Worm (Caenorhabditis elegans) whole organism, L4 larva: Measurements from ENCODE around the gene pgph-2.

Experiments
- D1046.2 ChIP-seq: fragments of 200-800 bp; sonication (Bioruptor generic); IDR thresholded peaks from 2 replicates; pipeline ENCODE4 v1.3.6; 2022; ENCODE audit warnings: missing genetic modification characterization, missing compliant biosample characterization
- F10B5.3 ChIP-seq: sonication (generic microtip); optimal IDR thresholded peaks from 2 replicates; lab custom pipeline; 2016; ENCODE audit warnings: mild to moderate bottlenecking, missing genetic modification characterization, missing compliant biosample characterization
- F49E8.2 ChIP-seq: sonication (generic microtip); optimal IDR thresholded peaks from 2 replicates; lab custom pipeline; 2016; ENCODE audit warnings: missing compliant biosample characterization, mild to moderate bottlenecking, missing genetic modification characterization, borderline replicate concordance
- T20F7.1 ChIP-seq: fragments of 200-800 bp; sonication (Bioruptor generic); optimal IDR thresholded peaks from 2 replicates; lab custom pipeline; 2018; ENCODE audit warnings: mild to moderate bottlenecking, missing genetic modification characterization, missing compliant biosample characterization
- T26A8.4 ChIP-seq: fragments of 200-800 bp; sonication (Bioruptor generic); IDR thresholded peaks from 2 replicates; pipeline ENCODE4 v1.3.6; 2022; ENCODE audit warnings: missing genetic modification characterization, missing compliant biosample characterization
- ZK337.2 ChIP-seq: fragments of 200-800 bp; sonication (Bioruptor generic); IDR thresholded peaks from 2 replicates; pipeline ENCODE4 v1.3.6; 2022; ENCODE audit warnings: missing genetic modification reagents, missing genetic modification characterization, missing compliant biosample characterization
- aha-1 ChIP-seq: fragments of 150-350 bp; peaks from one replicate; lab custom pipeline; 2014; ENCODE audit warnings: missing biosample characterization, missing genetic modification characterization
- ama-1 ChIP-seq: fragments of 150-350 bp; optimal IDR thresholded peaks from 2 replicates; lab custom pipeline; 2014; ENCODE audit warnings: inconsistent platforms, mixed read lengths
- ceh-20 ChIP-seq: fragments of 200-800 bp; sonication (Bioruptor generic); IDR thresholded peaks from 2 replicates; pipeline ENCODE4 v1.3.6; 2022; ENCODE audit warnings: missing genetic modification reagents, missing genetic modification characterization, missing compliant biosample characterization
- ceh-44 ChIP-seq: fragments of 200-800 bp; sonication (Bioruptor generic); IDR thresholded peaks from 2 replicates; pipeline ENCODE4 v1.3.6; 2022; ENCODE audit warnings: missing genetic modification reagents, missing genetic modification characterization, missing compliant biosample characterization
- ceh-62 ChIP-seq: sonication (generic microtip); optimal IDR thresholded peaks from 2 replicates; lab custom pipeline; 2017; ENCODE audit warnings: missing biosample characterization, missing genetic modification characterization
- ceh-82 ChIP-seq: sonication (generic microtip); optimal IDR thresholded peaks from 2 replicates; lab custom pipeline; 2017; ENCODE audit warnings: missing biosample characterization, missing genetic modification characterization
- cey-2 ChIP-seq: sonication (generic microtip); optimal IDR thresholded peaks from 3 replicates; lab custom pipeline; 2017; ENCODE audit warnings: missing genetic modification characterization, mild to moderate bottlenecking, missing compliant biosample characterization, antibody characterized with exemption, borderline replicate concordance; ENCODE audit not compliant: insufficient read depth
- ctbp-1 ChIP-seq: fragments of 200-800 bp; sonication (Bioruptor generic); IDR thresholded peaks from 2 replicates; pipeline ENCODE4 v1.3.6; 2022; ENCODE audit warnings: missing genetic modification reagents, missing genetic modification characterization, missing compliant biosample characterization
- daf-16 ChIP-seq, 3 experiments: sonication (generic microtip); optimal IDR thresholded peaks; 2 replicates each; lab custom pipeline; 2016 to 2017; ENCODE audit warnings: missing genetic modification characterization in 3 of 3, missing genetic modification reagents in 3 of 3, mild to moderate bottlenecking in 2 of 3, missing compliant biosample characterization in 2 of 3, missing biosample characterization in 1 of 3, moderate library complexity in 1 of 3
- dmd-6 ChIP-seq: fragments of 200-800 bp; sonication (Bioruptor generic); IDR thresholded peaks from 2 replicates; pipeline ENCODE4 v1.3.6; 2022; ENCODE audit warnings: missing genetic modification reagents, missing genetic modification characterization, missing compliant biosample characterization
- dmd-9 ChIP-seq: fragments of 200-800 bp; sonication (Bioruptor generic); IDR thresholded peaks from 2 replicates; pipeline ENCODE4 v1.3.6; 2022; ENCODE audit warnings: missing genetic modification reagents, missing genetic modification characterization, missing compliant biosample characterization
- dve-1 ChIP-seq: sonication (generic microtip); optimal IDR thresholded peaks from 2 replicates; lab custom pipeline; 2017; ENCODE audit warnings: antibody characterized with exemption, mild to moderate bottlenecking, missing genetic modification characterization, missing compliant biosample characterization; ENCODE audit not compliant: insufficient read depth
- egl-43 ChIP-seq: fragments of 200-800 bp; sonication (Bioruptor generic); IDR thresholded peaks from 2 replicates; pipeline ENCODE4 v1.3.6; 2022; ENCODE audit warnings: missing genetic modification reagents, missing genetic modification characterization, missing compliant biosample characterization
- fkh-10 ChIP-seq: fragments of 150-350 bp; optimal IDR thresholded peaks from 2 replicates; lab custom pipeline; 2014; ENCODE audit warnings: missing biosample characterization, missing genetic modification reagents, missing genetic modification characterization
- hif-1 ChIP-seq, 2 experiments: sonication (generic microtip); optimal IDR thresholded peaks; 2 replicates each; lab custom pipeline; 2016 to 2017; ENCODE audit warnings: missing compliant biosample characterization in 2 of 2, missing genetic modification characterization in 2 of 2, missing genetic modification reagents in 2 of 2, missing genotype in 2 of 2, mild to moderate bottlenecking in 1 of 2
- hlh-11 ChIP-seq: fragments of 200-800 bp; sonication (Bioruptor generic); optimal IDR thresholded peaks from 2 replicates; lab custom pipeline; 2018; ENCODE audit warnings: mild to moderate bottlenecking, missing genetic modification characterization, missing compliant biosample characterization
- hmg-1.1 ChIP-seq: fragments of 200-800 bp; sonication (Bioruptor generic); IDR thresholded peaks from 2 replicates; pipeline ENCODE4 v1.3.6; 2022; ENCODE audit warnings: missing genetic modification reagents, missing genetic modification characterization, missing compliant biosample characterization
- lin-1 ChIP-seq: fragments of 200-800 bp; sonication (Bioruptor generic); IDR thresholded peaks from 2 replicates; pipeline ENCODE4 v1.3.6; 2022; ENCODE audit warnings: missing genetic modification reagents, missing genetic modification characterization, missing compliant biosample characterization
- lin-38 ChIP-seq: fragments of 200-800 bp; sonication (Bioruptor generic); IDR thresholded peaks from 2 replicates; pipeline ENCODE4 v1.3.6; 2022; ENCODE audit warnings: missing genetic modification reagents, missing genetic modification characterization, missing compliant biosample characterization
- mep-1 ChIP-seq: fragments of 150-350 bp; sonication (generic microtip); optimal IDR thresholded peaks from 3 replicates; lab custom pipeline; 2014; ENCODE audit warnings: missing biosample characterization, missing genetic modification characterization
- mxl-2 ChIP-seq: fragments of 200-800 bp; sonication (Bioruptor generic); conservative IDR thresholded peaks from 2 replicates; pipeline ENCODE4 v1.3.6; 2022; ENCODE audit warnings: missing genetic modification reagents, missing genetic modification characterization, missing compliant biosample characterization
- mxl-3 ChIP-seq: fragments of 200-800 bp; sonication (Bioruptor generic); optimal IDR thresholded peaks from 2 replicates; lab custom pipeline; 2018; ENCODE audit warnings: mild to moderate bottlenecking, missing genetic modification characterization, missing compliant biosample characterization
- nhr-10 ChIP-seq: fragments of 150-350 bp; optimal IDR thresholded peaks from 2 replicates; lab custom pipeline; 2014; ENCODE audit warnings: missing biosample characterization, missing genetic modification characterization
- nhr-102 ChIP-seq: sonication (generic microtip); optimal IDR thresholded peaks from 2 replicates; lab custom pipeline; 2016; ENCODE audit warnings: mild to moderate bottlenecking, missing genetic modification characterization, moderate library complexity, missing compliant biosample characterization
- nhr-237 ChIP-seq: sonication (generic microtip); optimal IDR thresholded peaks from 2 replicates; lab custom pipeline; 2017; ENCODE audit warnings: missing biosample characterization, missing genetic modification characterization
- nhr-25 ChIP-seq: sonication (generic microtip); optimal IDR thresholded peaks from 2 replicates; lab custom pipeline; 2017; ENCODE audit warnings: missing genetic modification characterization, mild to moderate bottlenecking, missing compliant biosample characterization, antibody characterized with exemption, moderate library complexity, borderline replicate concordance; ENCODE audit not compliant: insufficient read depth
- nhr-28 ChIP-seq: fragments of 150-350 bp; optimal IDR thresholded peaks from 2 replicates; lab custom pipeline; 2014; ENCODE audit warnings: missing biosample characterization, missing genetic modification characterization
- nhr-42 ChIP-seq: fragments of 200-800 bp; sonication (Bioruptor generic); IDR thresholded peaks from 2 replicates; pipeline ENCODE4 v1.3.6; 2022; ENCODE audit warnings: missing genetic modification characterization, missing compliant biosample characterization
- pha-4 ChIP-seq, 2 experiments: fragments of 150-350 bp in 1 of 2; fragments of 200-800 bp in 1 of 2; sonication (Bioruptor generic) in 1 of 2; IDR thresholded peaks in 1 of 2; optimal IDR thresholded peaks in 1 of 2; 2 replicates each; pipeline versions ENCODE4 v1.3.6 to Lab custom; 2014 to 2022; ENCODE audit warnings: missing genetic modification characterization in 2 of 2, missing genetic modification reagents in 2 of 2, missing biosample characterization in 1 of 2, missing compliant biosample characterization in 1 of 2
- pqm-1 ChIP-seq: sonication (generic microtip); optimal IDR thresholded peaks from 2 replicates; lab custom pipeline; 2017; ENCODE audit warnings: missing biosample characterization, missing genetic modification characterization
- rbr-2 ChIP-seq: sonication (generic microtip); optimal IDR thresholded peaks from 2 replicates; lab custom pipeline; 2016; ENCODE audit warnings: missing genotype, missing genetic modification characterization, missing compliant biosample characterization
- saeg-2 ChIP-seq: fragments of 200-800 bp; sonication (Bioruptor generic); IDR thresholded peaks from 2 replicates; pipeline ENCODE4 v1.3.6; 2022; ENCODE audit warnings: missing genetic modification reagents, missing genetic modification characterization, missing compliant biosample characterization
- spr-3 ChIP-seq: fragments of 200-800 bp; sonication (Bioruptor generic); optimal IDR thresholded peaks from 2 replicates; lab custom pipeline; 2018; ENCODE audit warnings: mild to moderate bottlenecking, missing genetic modification characterization, missing compliant biosample characterization
- tra-1 ChIP-seq: fragments of 200-800 bp; sonication (Bioruptor generic); IDR thresholded peaks from 2 replicates; pipeline ENCODE4 v1.3.6; 2022; ENCODE audit warnings: missing genetic modification reagents, missing genetic modification characterization, missing compliant biosample characterization
- unc-130 ChIP-seq: sonication (generic microtip); optimal IDR thresholded peaks from 2 replicates; lab custom pipeline; 2016; ENCODE audit warnings: missing genetic modification reagents, missing genetic modification characterization, missing compliant biosample characterization
- unc-39 ChIP-seq: sonication (generic microtip); optimal IDR thresholded peaks from 2 replicates; lab custom pipeline; 2017; ENCODE audit warnings: missing biosample characterization, missing genetic modification characterization
- vab-7 ChIP-seq: fragments of 200-800 bp; sonication (Bioruptor generic); IDR thresholded peaks from 2 replicates; pipeline ENCODE4 v1.3.6; 2022; ENCODE audit warnings: missing genetic modification reagents, missing genetic modification characterization, missing compliant biosample characterization
- zag-1 ChIP-seq: fragments of 150-350 bp; optimal IDR thresholded peaks from 2 replicates; lab custom pipeline; 2014; ENCODE audit warnings: missing biosample characterization, missing genetic modification characterization
- zip-11 ChIP-seq: fragments of 200-800 bp; sonication (Bioruptor generic); IDR thresholded peaks from 2 replicates; pipeline ENCODE4 v1.3.6; 2022; ENCODE audit warnings: missing genetic modification characterization, missing compliant biosample characterization
- zip-2 ChIP-seq: fragments of 150-350 bp; optimal IDR thresholded peaks from 2 replicates; lab custom pipeline; 2014; ENCODE audit warnings: missing biosample characterization, missing genetic modification characterization

pgph-2 gene

DNA sequence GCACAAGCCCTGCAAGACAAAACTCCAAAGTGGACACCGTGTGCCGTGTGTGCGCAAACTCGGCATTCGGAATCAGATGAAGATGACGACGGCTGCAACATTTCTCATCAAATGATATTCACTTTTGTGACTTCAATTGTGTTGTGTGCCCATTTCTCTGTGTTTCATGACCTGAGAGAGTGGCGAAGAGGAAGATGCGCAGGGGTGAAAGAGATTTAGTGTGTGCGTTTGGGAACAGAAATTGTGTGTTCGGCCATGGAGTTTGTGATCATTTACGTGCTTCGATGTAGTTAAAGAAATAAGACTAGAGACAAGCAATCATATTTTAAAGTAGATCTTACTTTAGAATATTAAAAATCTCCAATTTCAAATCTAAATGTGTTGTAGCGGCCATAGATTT lies 23.7 kb downstream of the pgph-2 start:
- TF ChIP-seq dve-1 (tag; lab: Kevin White, UChicago) (peak; percentile 5), zag-1 (tag; lab: Kevin White, UChicago) (no peak), ama-1 (lab: Kevin White, UChicago) (no peak), nhr-28 (tag; lab: Kevin White, UChicago) (peak; percentile 99), egl-43 (GFP tag; lab: Robert Waterston, UW) (peak; percentile 19; the same call in 1 of the 2 replicates), hlh-11 (tag; lab: Kevin White, UChicago) (peak; percentile 10), pqm-1 (tag; lab: Kevin White, UChicago) (peak; percentile 38), nhr-102 (tag; lab: Kevin White, UChicago) (peak; percentile 13), ZK337.2 (GFP tag; lab: Robert Waterston, UW) (no peak), dmd-6 (GFP tag; lab: Robert Waterston, UW) (peak; percentile 18; the same call in 1 of the 2 replicates)

- TF ChIP-seq vab-7 (GFP tag; lab: Robert Waterston, UW) = peak; percentile 44; the same call in 1 of the 2 replicates
- TF ChIP-seq ceh-44 (GFP tag; lab: Robert Waterston, UW) = peak; percentile 48; the same call in 1 of the 2 replicates
- peak; percentile 14 for TF ChIP-seq zip-2 (tag; lab: Kevin White, UChicago)
- peak; percentile 58 for TF ChIP-seq tra-1 (GFP tag; lab: Robert Waterston, UW)
- no peak for TF ChIP-seq nhr-25 (tag; lab: Kevin White, UChicago)
- TF ChIP-seq nhr-42 = peak; percentile 34; the same call in 1 of the 2 replicates
- TF ChIP-seq mep-1 (tag; lab: Kevin White, UChicago) = peak; percentile 95
- TF ChIP-seq T26A8.4 = peak; percentile 84
- TF ChIP-seq hif-1 (tag; optimal IDR thresholded peaks at IDR 0.05; lab: Kevin White, UChicago) = peak; percentile 4 to 87
- no peak for TF ChIP-seq ceh-62 (tag; lab: Kevin White, UChicago)
- TF ChIP-seq unc-130 (GFP tag; lab: Kevin White, UChicago) = peak; percentile 75
- peak; percentile 87 for TF ChIP-seq lin-38 (GFP tag; lab: Robert Waterston, UW)
- TF ChIP-seq F10B5.3 (tag; lab: Kevin White, UChicago) = no peak
- TF ChIP-seq ceh-82 = no peak
- TF ChIP-seq rbr-2 = peak; percentile 89
- TF ChIP-seq mxl-3 (GFP tag; lab: Kevin White, UChicago) = no peak
- peak; percentile 70 for TF ChIP-seq spr-3 (GFP tag; lab: Kevin White, UChicago)
- TF ChIP-seq fkh-10 (GFP tag; lab: Kevin White, UChicago) = peak; percentile 4
- no peak for TF ChIP-seq nhr-10 (tag; lab: Kevin White, UChicago)
- TF ChIP-seq zip-11 (GFP tag; lab: Robert Waterston, UW) = no peak
- no peak for TF ChIP-seq nhr-237 (tag; lab: Kevin White, UChicago)
- peak; percentile 96 for TF ChIP-seq aha-1 (tag; lab: Kevin White, UChicago)
- peak; percentile 70; the same call in 1 of the 2 replicates for TF ChIP-seq dmd-9 (GFP tag; lab: Robert Waterston, UW)
- no peak for TF ChIP-seq D1046.2 (GFP tag; lab: Robert Waterston, UW)
- peak; percentile 71 for TF ChIP-seq pha-4 (GFP tag; IDR thresholded peaks at IDR 0.05; lab: Robert Waterston, UW)
- no peak for TF ChIP-seq pha-4 (tag; optimal IDR thresholded peaks at IDR 0.05; lab: Kevin White, UChicago)
- TF ChIP-seq unc-39 (tag; lab: Kevin White, UChicago) = no peak
- no peak for TF ChIP-seq F49E8.2 (tag; lab: Kevin White, UChicago)
- TF ChIP-seq ctbp-1 (GFP tag; lab: Robert Waterston, UW) = peak; percentile 67
- TF ChIP-seq T20F7.1 = peak; percentile 83
- TF ChIP-seq cey-2 = no peak
- peak; percentile 82 for TF ChIP-seq hmg-1.1 (GFP tag; lab: Robert Waterston, UW)
- TF ChIP-seq mxl-2 (GFP tag; lab: Robert Waterston, UW) = 0 out of 2 replicates have a peak, but pooled peaks have one; percentile 31
- TF ChIP-seq ceh-20 (GFP tag; lab: Robert Waterston, UW) = peak; percentile 78
- 0 out of 2 replicates have a peak, but pooled peaks have one; percentile 36 for TF ChIP-seq saeg-2 (GFP tag; lab: Robert Waterston, UW)
- peak; percentile 80 for TF ChIP-seq hlh-11 (tag; lab: Kevin White, UChicago)
- TF ChIP-seq daf-16 (GFP tag; optimal IDR thresholded peaks at IDR 0.05; lab: Kevin White, UChicago) = no peak
- peak; percentile 49 for TF ChIP-seq daf-16 (tag; optimal IDR thresholded peaks at IDR 0.05; lab: Kevin White, UChicago)
- 0 out of 2 replicates have a peak, but pooled peaks have one; percentile 41 for TF ChIP-seq lin-1 (GFP tag; lab: Robert Waterston, UW)
Measured at ce11 chrV:5790497-5791280, 25.8 kb downstream of the pgph-2 start, which contains the start of the genes nhr-142 and F44E7.9. Gene nhr-142, minus strand, starts transcription at chrV:5790553. Gene F44E7.9, plus strand, starts transcription at chrV:5791230.
